Worm (Caenorhabditis elegans) whole organism, early embryonic: ENCODE results near the gene bus-5.

Experiments
- B0310.2 ChIP-seq: sonication (generic microtip); optimal IDR thresholded peaks from 2 replicates; lab custom pipeline; 2016; ENCODE audit warnings: mild to moderate bottlenecking, missing genetic modification characterization, missing compliant biosample characterization
- F13C5.2 ChIP-seq: sonication (generic microtip); optimal IDR thresholded peaks from 2 replicates; lab custom pipeline; 2017; ENCODE audit warnings: mild to moderate bottlenecking, missing genetic modification characterization, inconsistent platforms, missing compliant biosample characterization
- aly-1 ChIP-seq: sonication (generic microtip); optimal IDR thresholded peaks from 2 replicates; lab custom pipeline; 2016; ENCODE audit warnings: missing genetic modification characterization, missing compliant biosample characterization
- ama-1 ChIP-seq: fragments of 150-350 bp; optimal IDR thresholded peaks from 2 replicates; lab custom pipeline; 2014
- ceh-13 ChIP-seq: fragments of 200-800 bp; sonication (Bioruptor generic); optimal IDR thresholded peaks from 2 replicates; lab custom pipeline; 2018; ENCODE audit warnings: mild to moderate bottlenecking, missing genetic modification characterization, missing compliant biosample characterization
- ceh-36 ChIP-seq: sonication (generic microtip); optimal IDR thresholded peaks from 2 replicates; lab custom pipeline; 2016; ENCODE audit warnings: missing genetic modification characterization, inconsistent platforms, missing compliant biosample characterization
- ets-7 ChIP-seq: sonication (generic microtip); optimal IDR thresholded peaks from 2 replicates; lab custom pipeline; 2016; ENCODE audit warnings: missing genotype, missing genetic modification characterization, missing compliant biosample characterization
- flt-1 ChIP-seq: fragments of 200-800 bp; sonication (Bioruptor generic); IDR thresholded peaks from 2 replicates; pipeline ENCODE4 v1.3.6; 2022; ENCODE audit warnings: missing genetic modification characterization, missing compliant biosample characterization
- hmbx-1 ChIP-seq: sonication (generic microtip); optimal IDR thresholded peaks from 2 replicates; lab custom pipeline; 2016; ENCODE audit warnings: mild to moderate bottlenecking, missing genetic modification characterization, missing compliant biosample characterization
- hmg-4 ChIP-seq: fragments of 200-800 bp; sonication (Bioruptor generic); optimal IDR thresholded peaks from 2 replicates; lab custom pipeline; 2018; ENCODE audit warnings: mild to moderate bottlenecking, missing genetic modification characterization, missing compliant biosample characterization
- hnd-1 ChIP-seq: sonication (generic microtip); optimal IDR thresholded peaks from 2 replicates; lab custom pipeline; 2016; ENCODE audit warnings: missing genetic modification characterization, missing compliant biosample characterization
- pes-1 ChIP-seq: fragments of 200-800 bp; sonication (Bioruptor generic); IDR thresholded peaks from 2 replicates; pipeline ENCODE4 v1.3.6; 2022; ENCODE audit warnings: missing genetic modification reagents, missing genetic modification characterization, missing compliant biosample characterization
- scrt-1 ChIP-seq: fragments of 200-800 bp; sonication (Bioruptor generic); IDR thresholded peaks from 2 replicates; pipeline ENCODE4 v1.3.6; 2022; ENCODE audit warnings: missing genetic modification characterization, missing compliant biosample characterization
- sea-1 ChIP-seq: fragments of 200-800 bp; sonication (Bioruptor generic); conservative IDR thresholded peaks from 2 replicates; pipeline ENCODE4 v1.3.6; 2022; ENCODE audit warnings: missing genetic modification characterization, missing compliant biosample characterization
- tbx-11 ChIP-seq: fragments of 200-800 bp; sonication (Bioruptor generic); IDR thresholded peaks from 2 replicates; pipeline ENCODE4 v1.3.6; 2022; ENCODE audit warnings: missing genetic modification characterization, missing compliant biosample characterization
- tbx-37 ChIP-seq: fragments of 200-800 bp; sonication (Bioruptor generic); conservative IDR thresholded peaks from 2 replicates; pipeline ENCODE4 v1.3.6; 2022; ENCODE audit warnings: missing genetic modification reagents, missing genetic modification characterization, missing compliant biosample characterization
- tra-4 ChIP-seq: sonication (generic microtip); optimal IDR thresholded peaks from 2 replicates; lab custom pipeline; 2017; ENCODE audit warnings: missing genetic modification characterization, missing compliant biosample characterization

bus-5 gene

DNA sequence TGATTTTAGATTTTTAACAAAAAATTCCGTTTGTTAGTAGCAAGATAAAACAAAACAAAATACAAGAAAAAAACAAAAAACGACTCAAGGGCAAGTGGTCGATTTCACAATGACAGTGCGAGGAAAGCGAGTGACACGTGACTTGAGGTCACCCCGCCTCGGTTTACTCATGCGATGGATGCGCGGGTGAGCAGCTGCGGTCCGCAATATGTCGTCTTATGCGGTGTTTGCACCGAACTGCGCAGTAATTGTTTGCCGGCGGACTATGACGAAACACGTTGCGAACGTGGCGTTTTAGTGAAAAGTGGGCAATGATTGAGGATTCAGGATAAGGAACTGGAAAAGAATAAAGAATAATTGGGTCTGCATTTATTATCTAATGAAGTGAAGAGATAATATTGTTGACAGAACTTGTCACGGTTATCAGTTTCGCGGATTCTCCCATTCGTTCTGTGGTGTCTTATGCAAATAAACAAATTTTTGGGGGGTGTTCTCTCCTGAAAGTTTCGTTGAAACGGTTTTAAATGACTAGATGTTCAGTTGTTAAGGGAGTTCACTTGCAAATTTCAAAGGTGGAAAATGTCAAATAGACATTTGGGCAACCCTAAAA is 41.4 kb downstream of the bus-5 start:
- TF ChIP-seq tbx-37 (GFP tag; lab: Robert Waterston, UW) (no peak), hmbx-1 (no peak), F13C5.2 (tag; lab: Kevin White, UChicago) (peak; percentile 63), hmg-4 (GFP tag; lab: Kevin White, UChicago) (peak; percentile 38), tbx-11 (GFP tag; lab: Robert Waterston, UW) (no peak), sea-1 (GFP tag; lab: Robert Waterston, UW) (no peak)

DNA sequence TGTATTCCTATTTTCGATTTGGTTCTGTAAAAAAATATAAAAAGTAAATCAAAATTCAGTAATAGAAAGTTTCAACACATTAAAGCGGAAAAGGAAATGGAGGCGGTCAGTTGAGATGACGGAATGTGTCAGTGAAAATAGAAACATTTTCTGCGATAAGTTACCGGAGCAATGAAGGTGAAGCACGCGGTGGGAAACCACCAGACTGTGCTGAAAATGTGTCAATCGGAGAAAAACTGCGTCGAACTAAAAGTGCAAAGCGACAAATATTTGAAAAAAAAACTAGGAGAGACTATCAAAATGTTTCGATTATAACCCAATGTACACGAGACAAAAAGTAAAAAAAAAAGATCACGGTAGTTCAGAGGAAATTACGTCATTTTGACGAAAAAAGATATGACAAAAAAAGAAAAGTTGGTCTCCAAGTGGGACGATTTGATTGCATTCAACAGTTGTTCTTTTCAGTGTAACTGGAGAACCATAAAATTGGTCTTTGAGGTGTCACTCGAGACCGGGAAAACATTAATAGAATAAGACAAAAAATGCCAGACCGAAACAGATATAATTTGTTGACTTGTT is 42.4 kb downstream of the bus-5 start, which contains the start of gene acl-4:
Gene acl-4, minus strand, starts transcription at position 27 of the 579 bp plus-strand sequence.
- TF ChIP-seq ceh-36 (tag; lab: Kevin White, UChicago): no peak
- TF ChIP-seq aly-1: no peak
- no peak for TF ChIP-seq F13C5.2 (tag; lab: Kevin White, UChicago)
- TF ChIP-seq hmbx-1: no peak
- no peak for TF ChIP-seq ceh-13 (GFP tag; lab: Kevin White, UChicago)
- TF ChIP-seq hmg-4 (GFP tag; lab: Kevin White, UChicago): no peak

DNA sequence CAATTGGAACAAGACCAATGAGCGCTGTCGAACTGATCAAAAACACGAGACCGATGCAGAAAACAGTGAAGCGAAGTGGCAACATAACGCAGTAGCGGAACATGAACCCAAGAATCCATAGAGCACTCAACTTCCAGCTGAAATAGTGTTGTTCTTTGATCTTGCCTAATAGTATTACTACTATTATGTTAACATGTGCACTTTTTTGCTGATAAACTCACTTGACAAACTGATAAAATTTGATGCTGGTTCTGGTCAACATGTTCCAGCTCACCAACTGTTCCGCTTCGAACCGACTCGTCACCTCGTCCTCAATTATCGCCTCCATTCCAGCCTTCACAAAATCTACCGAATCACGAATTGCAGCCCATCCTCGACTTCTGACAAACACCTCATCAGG is 44.6 kb downstream of the bus-5 start:
- TF ChIP-seq scrt-1 (GFP tag; lab: Robert Waterston, UW) (no peak), tbx-37 (GFP tag; lab: Robert Waterston, UW) (no peak), pes-1 (GFP tag; lab: Robert Waterston, UW) (no peak), ets-7 (tag; lab: Kevin White, UChicago) (no peak), ceh-36 (tag; lab: Kevin White, UChicago) (no peak), hnd-1 (tag; lab: Kevin White, UChicago) (no peak), aly-1 (no peak), ama-1 (lab: Kevin White, UChicago) (no peak), hmg-4 (GFP tag; lab: Kevin White, UChicago) (no peak), ceh-13 (GFP tag; lab: Kevin White, UChicago) (no peak), B0310.2 (tag; lab: Kevin White, UChicago) (no peak), flt-1 (GFP tag; lab: Robert Waterston, UW) (no peak), tbx-11 (GFP tag; lab: Robert Waterston, UW) (no peak), hmbx-1 (no peak), F13C5.2 (tag; lab: Kevin White, UChicago) (no peak), tra-4 (tag; lab: Kevin White, UChicago) (no peak), sea-1 (GFP tag; lab: Robert Waterston, UW) (no peak)

DNA sequence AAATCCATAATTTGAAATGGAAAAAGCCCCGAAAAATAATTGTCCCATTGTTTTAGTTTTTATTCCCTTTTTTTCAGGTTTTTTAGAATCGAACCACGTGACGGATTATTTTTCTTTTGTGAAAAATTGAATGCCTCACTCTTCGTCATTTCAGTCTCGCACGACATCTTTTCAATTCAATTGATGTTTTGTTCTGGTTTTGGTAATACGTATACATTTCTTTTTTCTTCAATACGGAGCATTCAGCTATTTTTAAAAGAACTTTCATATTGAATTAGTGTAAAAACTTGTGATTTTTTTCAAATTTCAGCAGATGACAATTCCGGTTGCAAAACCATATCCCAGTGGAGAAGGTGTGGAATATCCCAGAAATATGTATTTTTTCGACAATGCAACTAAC is 48.2 kb downstream of the bus-5 start, which contains the start of gene F49H12.7:
Gene F49H12.7, plus strand, starts transcription at position 301 of the 400 bp plus-strand sequence.
- TF ChIP-seq aly-1: no peak
- TF ChIP-seq tra-4 (tag; lab: Kevin White, UChicago): no peak
- no peak for TF ChIP-seq ets-7 (tag; lab: Kevin White, UChicago)
- TF ChIP-seq F13C5.2 (tag; lab: Kevin White, UChicago): no peak
- no peak for TF ChIP-seq scrt-1 (GFP tag; lab: Robert Waterston, UW)
- no peak for TF ChIP-seq ama-1 (lab: Kevin White, UChicago)
- TF ChIP-seq hmg-4 (GFP tag; lab: Kevin White, UChicago): no peak
- TF ChIP-seq flt-1 (GFP tag; lab: Robert Waterston, UW): no peak
- TF ChIP-seq hmbx-1: no peak
- TF ChIP-seq ceh-36 (tag; lab: Kevin White, UChicago): no peak
